Worm (Caenorhabditis elegans): ENCODE measurements around the gene svh-2.

DNA sequence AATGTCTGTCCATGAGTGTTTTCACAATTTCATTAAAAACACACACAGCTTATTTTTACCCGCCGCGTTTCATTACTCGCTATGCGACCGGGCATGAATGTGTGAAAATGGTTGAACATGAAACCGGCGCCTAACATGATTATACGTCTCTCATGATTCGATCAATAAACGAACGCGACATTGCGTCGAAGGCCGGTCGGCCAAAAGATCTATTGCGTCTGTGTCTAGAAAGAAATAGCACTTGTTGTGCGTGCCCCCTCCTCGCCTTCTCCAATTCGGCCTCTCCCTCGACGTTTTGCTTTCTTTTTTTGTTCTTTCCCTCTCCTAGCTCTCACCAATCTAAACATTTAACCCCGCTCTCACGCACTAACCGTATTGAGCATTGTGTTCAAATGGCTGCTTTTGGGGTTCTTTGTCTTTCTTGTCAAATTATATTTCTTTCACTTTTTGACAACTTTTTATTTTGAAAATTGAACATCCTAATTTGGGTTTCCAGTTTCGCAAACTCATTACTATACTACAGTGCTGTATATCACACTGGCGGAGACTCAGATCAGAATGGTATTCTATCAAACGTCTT, 1.9 kb upstream of the svh-2 start:
- TF ChIP-seq attf-4 (tag; optimal IDR thresholded peaks at IDR 0.05) (no peak), hmg-1.1 (GFP tag; IDR thresholded peaks at IDR 0.05) (peak; percentile 37; the same call in 1 of the 2 replicates), ztf-11 (tag; optimal IDR thresholded peaks at IDR 0.05) (no peak), aha-1 (tag) (peak; percentile 51), R02D3.7 (tag; optimal IDR thresholded peaks at IDR 0.05) (no peak), nhr-77 (tag; optimal IDR thresholded peaks at IDR 0.05) (no peak), lin-1 (GFP tag; IDR thresholded peaks at IDR 0.05) (no peak), ZK546.5 (tag; optimal IDR thresholded peaks at IDR 0.05) (no peak), nhr-28 (tag; optimal IDR thresholded peaks at IDR 0.05) (no peak), snpc-4 (tag; optimal IDR thresholded peaks at IDR 0.05) (no peak), ces-1 (GFP tag; optimal IDR thresholded peaks at IDR 0.05) (no peak), daf-12 (tag; optimal IDR thresholded peaks at IDR 0.05) (no peak), lin-13 (GFP tag; optimal IDR thresholded peaks at IDR 0.05) (no peak), mxl-3 (GFP tag; optimal IDR thresholded peaks at IDR 0.05) (peak; percentile 14)
